Fruit fly (Drosophila melanogaster) whole organism, prepupa: ENCODE measurements around the gene Alg9.
A peak's percentile ranks its signal among the peaks of the same experiment; 100 is the strongest.

Experiments
- Blimp-1 ChIP-seq: fragments of 200-800 bp; sonication (Bioruptor generic); optimal IDR thresholded peaks from 3 replicates; lab custom pipeline; 2017; ENCODE audit warnings: missing biosample characterization, missing genetic modification characterization, mild to moderate bottlenecking, moderate library complexity, missing genetic modification reagents
- CG10631 ChIP-seq: fragments of 200-800 bp; sonication (Bioruptor generic); optimal IDR thresholded peaks from 2 replicates; lab custom pipeline; 2016; ENCODE audit warnings: missing biosample characterization, missing genetic modification characterization
- CG10669 ChIP-seq: fragments of 200-800 bp; sonication (Bioruptor generic); optimal IDR thresholded peaks from 3 replicates; lab custom pipeline; 2018; ENCODE audit warnings: missing biosample characterization, mild to moderate bottlenecking, missing genetic modification characterization, moderate library complexity
- CG11294 ChIP-seq: fragments of 200-800 bp; sonication (Bioruptor generic); IDR thresholded peaks from 2 replicates; pipeline ENCODE4 v1.3.6; 2022; ENCODE audit warnings: missing biosample characterization, missing genetic modification characterization
- CG15336 ChIP-seq: fragments of 200-800 bp; sonication (Bioruptor generic); IDR thresholded peaks from 2 replicates; pipeline ENCODE4 v1.3.6; 2022; ENCODE audit warnings: missing biosample characterization, missing genetic modification characterization
- CG1621 ChIP-seq: fragments of 200-800 bp; sonication (Bioruptor generic); optimal IDR thresholded peaks from 3 replicates; lab custom pipeline; 2018; ENCODE audit warnings: missing biosample characterization, mild to moderate bottlenecking, missing genetic modification characterization
- CG3032 ChIP-seq: fragments of 200-800 bp; optimal IDR thresholded peaks from 2 replicates; lab custom pipeline; 2019; ENCODE audit warnings: missing biosample characterization, mild to moderate bottlenecking, missing genetic modification characterization, moderate library complexity
- CG31627 ChIP-seq: fragments of 200-800 bp; sonication (Bioruptor generic); optimal IDR thresholded peaks from 3 replicates; lab custom pipeline; 2016; ENCODE audit warnings: missing biosample characterization, missing genetic modification characterization
- CG32006 ChIP-seq: fragments of 200-800 bp; sonication (Bioruptor generic); optimal IDR thresholded peaks from 3 replicates; lab custom pipeline; 2017; ENCODE audit warnings: missing biosample characterization, mild to moderate bottlenecking, missing genetic modification characterization
- CG34406 ChIP-seq: fragments of 200-800 bp; sonication (Bioruptor generic); optimal IDR thresholded peaks from 3 replicates; lab custom pipeline; 2016; ENCODE audit warnings: missing biosample characterization, missing genetic modification characterization
- CG3919 ChIP-seq: fragments of 200-800 bp; sonication (Bioruptor generic); optimal IDR thresholded peaks from 3 replicates; lab custom pipeline; 2016; ENCODE audit warnings: missing biosample characterization, missing genetic modification characterization
- CG6808 ChIP-seq: fragments of 200-800 bp; sonication (Bioruptor generic); optimal IDR thresholded peaks from 3 replicates; lab custom pipeline; 2017; ENCODE audit warnings: missing biosample characterization, missing genetic modification characterization, mild to moderate bottlenecking, moderate library complexity, missing genetic modification reagents
- CG6854 ChIP-seq: fragments of 200-800 bp; sonication (Bioruptor generic); optimal IDR thresholded peaks from 2 replicates; lab custom pipeline; 2017; ENCODE audit warnings: missing biosample characterization, mild to moderate bottlenecking, missing genetic modification characterization
- CG7368 ChIP-seq: fragments of 200-800 bp; sonication (Bioruptor generic); optimal IDR thresholded peaks from 3 replicates; lab custom pipeline; 2016; ENCODE audit warnings: missing biosample characterization, missing genetic modification characterization
- CG8319 ChIP-seq: fragments of 200-800 bp; sonication (Bioruptor generic); optimal IDR thresholded peaks from 3 replicates; lab custom pipeline; 2016; ENCODE audit warnings: missing biosample characterization, missing genetic modification characterization
- CG9139 ChIP-seq: fragments of 200-800 bp; sonication (Bioruptor generic); optimal IDR thresholded peaks from 3 replicates; lab custom pipeline; 2017; ENCODE audit warnings: missing biosample characterization, mild to moderate bottlenecking, missing genetic modification characterization
- Eip78C ChIP-seq: fragments of 200-800 bp; sonication (Bioruptor generic); peaks from one replicate; lab custom pipeline; 2016; ENCODE audit warnings: missing biosample characterization, missing genetic modification characterization
- Eip93F ChIP-seq: fragments of 200-800 bp; sonication (Bioruptor generic); optimal IDR thresholded peaks from 2 replicates; lab custom pipeline; 2016; ENCODE audit warnings: missing biosample characterization, mild to moderate bottlenecking, missing genetic modification characterization
- Ets21C ChIP-seq: fragments of 200-800 bp; sonication (Bioruptor generic); optimal IDR thresholded peaks from 3 replicates; lab custom pipeline; 2016; ENCODE audit warnings: missing biosample characterization, missing genetic modification characterization
- Ets96B ChIP-seq: fragments of 200-800 bp; optimal IDR thresholded peaks from 2 replicates; lab custom pipeline; 2019; ENCODE audit warnings: missing biosample characterization, mild to moderate bottlenecking, missing genetic modification characterization, moderate library complexity
- Hr38 ChIP-seq: sonication (Bioruptor generic); optimal IDR thresholded peaks from 2 replicates; lab custom pipeline; 2016; ENCODE audit warnings: missing biosample characterization, missing genetic modification characterization
- Hr4 ChIP-seq: fragments of 200-800 bp; sonication (Bioruptor generic); optimal IDR thresholded peaks from 3 replicates; lab custom pipeline; 2016; ENCODE audit warnings: missing biosample characterization, missing genetic modification characterization
- Met ChIP-seq: fragments of 200-800 bp; sonication (Bioruptor generic); optimal IDR thresholded peaks from 3 replicates; lab custom pipeline; 2016; ENCODE audit warnings: missing biosample characterization, missing genetic modification characterization
- OdsH ChIP-seq: fragments of 200-800 bp; sonication (Bioruptor generic); optimal IDR thresholded peaks from 3 replicates; lab custom pipeline; 2016; ENCODE audit warnings: missing biosample characterization, missing genetic modification characterization
- Sox102F ChIP-seq: fragments of 200-800 bp; sonication (Bioruptor generic); optimal IDR thresholded peaks from 2 replicates; lab custom pipeline; 2016; ENCODE audit warnings: missing biosample characterization, mild to moderate bottlenecking, missing genetic modification characterization
- Sox14 ChIP-seq: fragments of 200-800 bp; sonication (Bioruptor generic); optimal IDR thresholded peaks from 3 replicates; lab custom pipeline; 2016; ENCODE audit warnings: missing biosample characterization, missing genetic modification characterization
- achi ChIP-seq: fragments of 200-800 bp; sonication (Bioruptor generic); optimal IDR thresholded peaks from 3 replicates; lab custom pipeline; 2016; ENCODE audit warnings: missing biosample characterization, missing genetic modification characterization
- dac ChIP-seq: fragments of 200-800 bp; sonication (Bioruptor generic); optimal IDR thresholded peaks from 2 replicates; lab custom pipeline; 2017; ENCODE audit warnings: missing biosample characterization, mild to moderate bottlenecking, missing genetic modification characterization
- esn ChIP-seq: fragments of 200-800 bp; sonication (Bioruptor generic); optimal IDR thresholded peaks from 2 replicates; lab custom pipeline; 2016; ENCODE audit warnings: missing biosample characterization, mild to moderate bottlenecking, missing genetic modification characterization, moderate library complexity
- fd59A ChIP-seq: fragments of 200-800 bp; sonication (Bioruptor generic); optimal IDR thresholded peaks from 2 replicates; lab custom pipeline; 2017; ENCODE audit warnings: missing biosample characterization, mild to moderate bottlenecking, missing genetic modification characterization, missing genetic modification reagents
- fkh ChIP-seq: fragments of 200-800 bp; sonication (Bioruptor generic); optimal IDR thresholded peaks from 3 replicates; lab custom pipeline; 2017; ENCODE audit warnings: missing biosample characterization, mild to moderate bottlenecking, missing genetic modification characterization, moderate library complexity
- topi ChIP-seq: fragments of 200-800 bp; sonication (Bioruptor generic); optimal IDR thresholded peaks from 3 replicates; lab custom pipeline; 2016; ENCODE audit warnings: missing biosample characterization, missing genetic modification characterization
- vri ChIP-seq: fragments of 200-800 bp; sonication (Bioruptor generic); optimal IDR thresholded peaks from 3 replicates; lab custom pipeline; 2016; ENCODE audit warnings: missing biosample characterization, mild to moderate bottlenecking, missing genetic modification characterization

The Alg9 gene

dm6 chr3R:25262322-25262761 is 41.0 kb downstream of the Alg9 start, which contains the start of the genes Kdsr and CG11858 (continued):
- peak; percentile 94 for TF ChIP-seq vri (GFP tag; lab: Kevin White, UChicago)
- TF ChIP-seq CG11294 (GFP tag; lab: Robert Waterston, UW): peak; percentile 28; the same call in 1 of the 2 replicates
- peak; percentile 53 for TF ChIP-seq Ets96B (tag; lab: Kevin White, UChicago)

dm6 chr3R:25265589-25266201 is 44.3 kb downstream of the Alg9 start, which contains the start of the genes GlnRS and RIOK2:
Gene GlnRS, minus strand, starts transcription at chr3R:25265721.
Gene RIOK2, plus strand, starts transcription at chr3R:25265844.
- TF ChIP-seq CG15336 (GFP tag; lab: Robert Waterston, UW): peak; percentile 31; the same call in 1 of the 2 replicates
- TF ChIP-seq CG1621 (tag; lab: Kevin White, UChicago): peak; percentile 33
- peak; percentile 45 for TF ChIP-seq achi (GFP tag; lab: Kevin White, UChicago)
- no peak for TF ChIP-seq fkh (GFP tag; lab: Kevin White, UChicago)

dm6 chr3R:25266751-25267150 is 45.4 kb downstream of the Alg9 start:
- TF ChIP-seq CG3919 (GFP tag; lab: Kevin White, UChicago) (no peak), Sox14 (GFP tag; lab: Kevin White, UChicago) (no peak), dac (GFP tag; lab: Kevin White, UChicago) (no peak), fd59A (GFP tag; lab: Kevin White, UChicago) (no peak), Eip93F (GFP tag; lab: Kevin White, UChicago) (no peak), Eip78C (no peak), Blimp-1 (GFP tag; lab: Kevin White, UChicago) (no peak), Sox102F (no peak), CG1621 (tag; lab: Kevin White, UChicago) (no peak), CG34406 (GFP tag; lab: Kevin White, UChicago) (no peak), OdsH (no peak), Hr38 (no peak), CG31627 (GFP tag; lab: Kevin White, UChicago) (no peak), CG10631 (GFP tag; lab: Kevin White, UChicago) (no peak), CG9139 (no peak), CG10669 (GFP tag; lab: Kevin White, UChicago) (no peak), CG6808 (no peak), CG8319 (no peak)

DNA sequence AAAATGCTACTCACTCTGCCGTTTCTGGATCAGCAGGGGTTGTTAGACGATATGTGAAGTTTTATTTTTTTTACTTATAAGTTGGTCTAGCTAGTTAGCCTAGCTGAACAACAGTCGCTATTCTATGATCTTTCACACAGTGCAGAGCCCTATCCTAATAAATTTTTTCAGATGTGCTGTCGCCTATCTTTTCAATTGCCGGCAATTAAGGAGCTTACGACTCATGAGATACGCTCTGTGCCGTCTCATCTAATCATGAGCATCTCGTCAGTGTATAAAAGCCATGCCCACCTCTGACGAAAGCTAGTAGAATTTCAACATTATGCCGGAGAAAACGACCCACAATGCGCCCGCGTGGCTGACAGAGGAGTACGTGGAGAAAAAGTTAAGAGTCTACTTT is 48.5 kb downstream of the Alg9 start, which contains the start of the genes CG11889 and CG11891:
CG11889 (plus strand) TSS at position 301 of the 400 bp plus-strand sequence.
CG11891 (plus strand) TSS at position 301 of the 400 bp plus-strand sequence.
- TF ChIP-seq CG3032 (tag; lab: Kevin White, UChicago): no peak
- no peak for TF ChIP-seq Sox102F
- TF ChIP-seq Eip93F (GFP tag; lab: Kevin White, UChicago): no peak
- TF ChIP-seq Met (GFP tag; lab: Kevin White, UChicago): no peak
- TF ChIP-seq Eip78C: no peak
- no peak for TF ChIP-seq fkh (GFP tag; lab: Kevin White, UChicago)
- TF ChIP-seq CG3919 (GFP tag; lab: Kevin White, UChicago): no peak
- TF ChIP-seq achi (GFP tag; lab: Kevin White, UChicago): no peak
- TF ChIP-seq CG8319: no peak
- TF ChIP-seq fd59A (GFP tag; lab: Kevin White, UChicago): no peak
- TF ChIP-seq Hr4 (GFP tag; lab: Kevin White, UChicago): no peak
- TF ChIP-seq CG7368 (GFP tag; lab: Kevin White, UChicago): no peak
- TF ChIP-seq Ets21C (GFP tag; lab: Kevin White, UChicago): no peak
- no peak for TF ChIP-seq CG32006 (GFP tag; lab: Kevin White, UChicago)
- no peak for TF ChIP-seq esn (GFP tag; lab: Kevin White, UChicago)
- no peak for TF ChIP-seq CG6854 (GFP tag; lab: Kevin White, UChicago)
- no peak for TF ChIP-seq topi
